Worm (Caenorhabditis elegans) whole organism, L2 larva: Measurements from ENCODE around the gene B0361.14.

Experiments
- R02D3.7 ChIP-seq: fragments of 150-350 bp; optimal IDR thresholded peaks from 2 replicates; lab custom pipeline; 2014; ENCODE audit warnings: missing biosample characterization, missing genetic modification characterization
- ama-1 ChIP-seq: fragments of 150-350 bp; optimal IDR thresholded peaks from 2 replicates; lab custom pipeline; 2018; ENCODE audit warnings: inconsistent platforms
- blmp-1 ChIP-seq: sonication (generic microtip); optimal IDR thresholded peaks from 2 replicates; lab custom pipeline; 2017; ENCODE audit warnings: missing genetic modification characterization, mild to moderate bottlenecking, missing compliant biosample characterization, antibody characterized with exemption, moderate library complexity; ENCODE audit not compliant: insufficient read depth
- elt-3 ChIP-seq: sonication (generic microtip); optimal IDR thresholded peaks from 2 replicates; lab custom pipeline; 2017; ENCODE audit warnings: missing biosample characterization, missing genetic modification characterization
- lin-39 ChIP-seq: fragments of 150-350 bp; optimal IDR thresholded peaks from 2 replicates; lab custom pipeline; 2014; ENCODE audit warnings: missing biosample characterization, missing genetic modification reagents, missing genetic modification characterization
- mab-5 ChIP-seq: fragments of 150-350 bp; optimal IDR thresholded peaks from 2 replicates; lab custom pipeline; 2014; ENCODE audit warnings: missing biosample characterization, missing genetic modification characterization
- nhr-12 ChIP-seq: fragments of 150-350 bp; optimal IDR thresholded peaks from 2 replicates; lab custom pipeline; 2014; ENCODE audit warnings: missing biosample characterization, missing genetic modification characterization
- nhr-237 ChIP-seq: fragments of 150-350 bp; optimal IDR thresholded peaks from 2 replicates; lab custom pipeline; 2014; ENCODE audit warnings: missing biosample characterization, missing genetic modification characterization
- snpc-4 ChIP-seq: fragments of 150-350 bp; optimal IDR thresholded peaks from 2 replicates; lab custom pipeline; 2014; ENCODE audit warnings: missing biosample characterization, missing genetic modification characterization
- unc-39 ChIP-seq: fragments of 150-350 bp; optimal IDR thresholded peaks from 2 replicates; lab custom pipeline; 2014; ENCODE audit warnings: missing biosample characterization, missing genetic modification characterization
- ztf-11 ChIP-seq: sonication (generic microtip); optimal IDR thresholded peaks from 2 replicates; lab custom pipeline; 2017; ENCODE audit warnings: missing biosample characterization, missing genetic modification characterization
- ztf-4 ChIP-seq: fragments of 150-350 bp; optimal IDR thresholded peaks from 2 replicates; lab custom pipeline; 2014; ENCODE audit warnings: missing biosample characterization, missing genetic modification characterization

- TF ChIP-seq ama-1 (lab: Kevin White, UChicago) (no peak), mab-5 (tag; lab: Kevin White, UChicago) (no peak), snpc-4 (no peak), blmp-1 (tag; lab: Kevin White, UChicago) (no peak), unc-39 (tag; lab: Kevin White, UChicago) (no peak), ztf-11 (no peak), elt-3 (tag; lab: Kevin White, UChicago) (no peak), nhr-237 (tag; lab: Kevin White, UChicago) (no peak), nhr-12 (tag; lab: Kevin White, UChicago) (no peak), R02D3.7 (tag; lab: Kevin White, UChicago) (no peak), lin-39 (tag; lab: Kevin White, UChicago) (no peak), ztf-4 (tag; lab: Kevin White, UChicago) (no peak)
Observed at ce11 chrIII:7263028-7263427, 36.3 kb downstream of the B0361.14 start.
